Worm (Caenorhabditis elegans): Measurements from ENCODE around the gene nhr-123.

Gene nhr-123

ce11 chrV:453569-453968 lies 2.3 kb downstream of the nhr-123 start, which contains the start of gene nhr-98:
Gene nhr-98 (plus strand): TSS chrV:453869.
- no peak for TF ChIP-seq ceh-27 (GFP tag; optimal IDR thresholded peaks at IDR 0.05)
- no peak for TF ChIP-seq snpc-4 (GFP tag; optimal IDR thresholded peaks at IDR 0.05)
- no peak for TF ChIP-seq snpc-4 (tag; optimal IDR thresholded peaks at IDR 0.05)
- no peak for TF ChIP-seq C06A6.2 (GFP tag; conservative IDR thresholded peaks at IDR 0.05)

ce11 chrV:457839-458238 lies 6.6 kb downstream of the nhr-123 start:
- TF ChIP-seq nfya-1 (tag; optimal IDR thresholded peaks at IDR 0.05; ENCODE audit: borderline replicate concordance, insufficient read depth) (no peak), pha-4 (tag; optimal IDR thresholded peaks at IDR 0.05) (peak; percentile 5), cebp-1 (GFP tag; IDR thresholded peaks at IDR 0.05) (no peak), cebp-1 (tag; optimal IDR thresholded peaks at IDR 0.05) (peak; percentile 72), efl-1 (GFP tag; optimal IDR thresholded peaks at IDR 0.05) (no peak), F22D6.2 (tag; optimal IDR thresholded peaks at IDR 0.05) (no peak), attf-5 (GFP tag; optimal IDR thresholded peaks at IDR 0.05) (no peak)

ce11 chrV:459464-459863 lies 8.2 kb downstream of the nhr-123 start, which contains the start of gene nhr-203:
Gene nhr-203 (plus strand): TSS chrV:459795.
- TF ChIP-seq ceh-91 (GFP tag; IDR thresholded peaks at IDR 0.05): no peak
- peak; percentile 67 for TF ChIP-seq nhr-80 (tag; optimal IDR thresholded peaks at IDR 0.05)

- TF ChIP-seq nhr-80 (tag; optimal IDR thresholded peaks at IDR 0.05) (peak; percentile 49), xnd-1 (tag; optimal IDR thresholded peaks at IDR 0.05) (no peak)
These were observed 11.0 kb downstream of the nhr-123 start, which contains the start of gene nhr-202 for ce11 chrV:462263-462662. Gene nhr-202 (plus strand): TSS chrV:462588.

ce11 chrV:464800-465199 lies 13.5 kb downstream of the nhr-123 start, which contains the start of gene nhr-201:
Gene nhr-201 (plus strand): TSS chrV:464828.
- TF ChIP-seq dpff-1 (tag; optimal IDR thresholded peaks at IDR 0.05): no peak
- TF ChIP-seq bed-2 (GFP tag; IDR thresholded peaks at IDR 0.05): no peak
- TF ChIP-seq nhr-80 (tag; optimal IDR thresholded peaks at IDR 0.05): peak; percentile 11
- TF ChIP-seq die-1 (tag; optimal IDR thresholded peaks at IDR 0.05): no peak

ce11 chrV:465355-465754 lies 14.1 kb downstream of the nhr-123 start:
- TF ChIP-seq aptf-2 (GFP tag; conservative IDR thresholded peaks at IDR 0.05) (no peak), nhr-120 (GFP tag; IDR thresholded peaks at IDR 0.05) (no peak)

- TF ChIP-seq lin-35 (GFP tag; optimal IDR thresholded peaks at IDR 0.05) (no peak), nfya-2 (GFP tag; IDR thresholded peaks at IDR 0.05) (no peak), F57C9.4 (tag; optimal IDR thresholded peaks at IDR 0.05) (no peak), F49E8.2 (tag; optimal IDR thresholded peaks at IDR 0.05; ENCODE audit: insufficient read depth) (no peak), let-526 (GFP tag; IDR thresholded peaks at IDR 0.05) (no peak), ekl-4 (GFP tag; IDR thresholded peaks at IDR 0.05) (no peak)
These were observed 16.3 kb downstream of the nhr-123 start for ce11 chrV:467507-467906.

- TF ChIP-seq mcd-1 (GFP tag; IDR thresholded peaks at IDR 0.05) (no peak), egrh-3 (GFP tag; IDR thresholded peaks at IDR 0.05) (no peak), ZK185.1 (tag; optimal IDR thresholded peaks at IDR 0.05; ENCODE audit: poor library complexity, severe bottlenecking) (no peak), B0035.1 (tag; optimal IDR thresholded peaks at IDR 0.05) (no peak), dpff-1 (tag; optimal IDR thresholded peaks at IDR 0.05) (no peak), repo-1 (tag; optimal IDR thresholded peaks at IDR 0.05) (no peak)
These were observed 17.2 kb downstream of the nhr-123 start, which contains the start of gene srbc-57 for ce11 chrV:468460-468859. Gene srbc-57 (minus strand): TSS chrV:468560.

All from whole organism, young adult.